Worm (Caenorhabditis elegans) whole organism, midembryonic: ENCODE data around the gene sel-1.

ENCODE experiments used
- T22C8.4 ChIP-seq: fragments of 200-800 bp; sonication (Bioruptor generic); IDR thresholded peaks from 2 replicates; pipeline ENCODE4 v1.3.6; 2022; ENCODE audit warnings: missing genetic modification characterization, missing compliant biosample characterization
- cog-1 ChIP-seq: sonication (generic microtip); optimal IDR thresholded peaks from 2 replicates; lab custom pipeline; 2016; ENCODE audit warnings: missing genetic modification characterization, missing compliant biosample characterization
- flt-1 ChIP-seq: fragments of 200-800 bp; sonication (Bioruptor generic); IDR thresholded peaks from 2 replicates; pipeline ENCODE4 v1.3.6; 2022; ENCODE audit warnings: missing genetic modification characterization, missing compliant biosample characterization
- klf-2 ChIP-seq: fragments of 200-800 bp; sonication (Bioruptor generic); conservative IDR thresholded peaks from 2 replicates; pipeline ENCODE4 v1.3.6; 2022; ENCODE audit warnings: missing genetic modification reagents, missing genetic modification characterization, missing compliant biosample characterization
- med-1 ChIP-seq: sonication (generic microtip); optimal IDR thresholded peaks from 2 replicates; lab custom pipeline; 2017; ENCODE audit warnings: missing genetic modification characterization, mild to moderate bottlenecking, missing compliant biosample characterization, antibody characterized with exemption, missing genetic modification reagents; ENCODE audit not compliant: insufficient read depth
- ref-1 ChIP-seq: fragments of 200-800 bp; sonication (Bioruptor generic); conservative IDR thresholded peaks from 2 replicates; pipeline ENCODE4 v1.3.6; 2022; ENCODE audit warnings: missing genetic modification reagents, missing genetic modification characterization, missing compliant biosample characterization
- tab-1 ChIP-seq: fragments of 200-800 bp; sonication (Bioruptor generic); IDR thresholded peaks from 2 replicates; pipeline ENCODE4 v1.3.6; 2022; ENCODE audit warnings: missing genetic modification characterization, missing compliant biosample characterization
- ztf-23 ChIP-seq: fragments of 200-800 bp; sonication (Bioruptor generic); IDR thresholded peaks from 2 replicates; pipeline ENCODE4 v1.3.6; 2022; ENCODE audit warnings: missing genetic modification reagents, missing genetic modification characterization, missing compliant biosample characterization
- ztf-29 ChIP-seq: fragments of 200-800 bp; sonication (Bioruptor generic); IDR thresholded peaks from 2 replicates; pipeline ENCODE4 v1.3.6; 2022; ENCODE audit warnings: missing genetic modification reagents, missing genetic modification characterization, missing compliant biosample characterization

The sel-1 gene

ce11 chrV:12596795-12597194, 36.3 kb downstream of the sel-1 start:
- TF ChIP-seq tab-1 (GFP tag; lab: Robert Waterston, UW) (peak; percentile 80; the same call in 1 of the 2 replicates), ref-1 (GFP tag; lab: Robert Waterston, UW) (peak; percentile 48; the same call in 1 of the 2 replicates), flt-1 (GFP tag; lab: Robert Waterston, UW) (peak; percentile 87), ztf-23 (GFP tag; lab: Robert Waterston, UW) (peak; percentile 78), ztf-29 (GFP tag; lab: Robert Waterston, UW) (peak; percentile 82), med-1 (GFP tag; lab: Kevin White, UChicago) (peak; percentile 15), cog-1 (tag; lab: Kevin White, UChicago) (peak; percentile 58), T22C8.4 (GFP tag; lab: Robert Waterston, UW) (peak; percentile 69; the same call in 1 of the 2 replicates), klf-2 (GFP tag; lab: Robert Waterston, UW) (0 out of 2 replicates have a peak, but pooled peaks have one; percentile 49)

DNA sequence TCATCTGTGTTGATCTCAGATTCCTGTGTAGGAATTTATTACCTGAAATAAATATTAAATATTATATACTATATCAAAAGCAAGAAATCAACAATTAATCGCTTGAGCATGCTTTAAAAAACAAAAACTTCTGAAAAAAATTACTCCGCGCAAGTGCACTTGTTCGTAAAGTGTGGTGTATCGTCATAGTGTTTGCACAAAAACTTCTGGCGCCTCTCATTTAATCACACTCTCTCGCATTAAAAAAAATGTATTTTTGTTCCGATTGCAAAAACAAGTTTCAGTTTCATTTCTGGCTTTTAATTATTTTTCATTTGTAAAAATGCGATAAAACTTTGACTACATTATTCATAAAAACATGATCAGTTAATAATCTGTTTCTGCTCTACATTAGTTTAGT, 38.6 kb downstream of the sel-1 start, which contains the start of the genes C14C10.10 and ril-2:
TSS of gene C14C10.10 (minus strand) at position 19 of the 400 bp plus-strand sequence.
TSS of gene ril-2 (minus strand) at position 48 of the 400 bp plus-strand sequence.
- no peak for TF ChIP-seq cog-1 (tag; lab: Kevin White, UChicago)
- TF ChIP-seq med-1 (GFP tag; lab: Kevin White, UChicago) = no peak
- TF ChIP-seq T22C8.4 (GFP tag; lab: Robert Waterston, UW) = no peak
- TF ChIP-seq ztf-23 (GFP tag; lab: Robert Waterston, UW) = no peak
- TF ChIP-seq flt-1 (GFP tag; lab: Robert Waterston, UW) = no peak
- TF ChIP-seq ref-1 (GFP tag; lab: Robert Waterston, UW) = no peak
- no peak for TF ChIP-seq ztf-29 (GFP tag; lab: Robert Waterston, UW)
- TF ChIP-seq tab-1 (GFP tag; lab: Robert Waterston, UW) = no peak
- no peak for TF ChIP-seq klf-2 (GFP tag; lab: Robert Waterston, UW)

ce11 chrV:12599510-12600242, 39.1 kb downstream of the sel-1 start, which contains the start of gene C14C10.5:
C14C10.5 (plus strand) TSS chrV:12600192.
- TF ChIP-seq flt-1 (GFP tag; lab: Robert Waterston, UW) (no peak), med-1 (GFP tag; lab: Kevin White, UChicago) (no peak), klf-2 (GFP tag; lab: Robert Waterston, UW) (no peak), cog-1 (tag; lab: Kevin White, UChicago) (no peak), ref-1 (GFP tag; lab: Robert Waterston, UW) (no peak), ztf-29 (GFP tag; lab: Robert Waterston, UW) (no peak)

- TF ChIP-seq flt-1 (GFP tag; lab: Robert Waterston, UW) = no peak
- TF ChIP-seq ztf-29 (GFP tag; lab: Robert Waterston, UW) = no peak
Observed at ce11 chrV:12601835-12602234, 41.3 kb downstream of the sel-1 start.

DNA sequence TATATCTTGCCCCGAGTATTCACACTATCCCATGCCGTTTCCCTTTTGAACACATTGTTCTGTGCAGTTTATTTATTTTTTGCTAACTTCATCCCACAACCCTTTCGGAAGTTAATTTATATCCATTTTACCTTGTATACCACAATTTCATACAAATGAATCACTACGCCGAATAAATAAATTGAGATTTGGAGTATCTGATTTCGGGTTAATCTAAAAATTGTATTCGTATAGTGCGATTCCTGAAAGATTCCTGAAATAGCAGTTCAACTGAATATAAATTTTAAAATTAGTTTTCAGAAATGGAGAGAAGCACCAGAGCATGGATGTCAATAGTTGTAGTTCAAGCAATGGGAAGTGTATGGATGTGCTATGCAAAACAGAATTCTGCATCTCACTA, 46.6 kb downstream of the sel-1 start, which contains the start of gene erg-28:
TSS of gene erg-28 (plus strand) at position 301 of the 400 bp plus-strand sequence.
- TF ChIP-seq flt-1 (GFP tag; lab: Robert Waterston, UW) = no peak
- no peak for TF ChIP-seq klf-2 (GFP tag; lab: Robert Waterston, UW)
- TF ChIP-seq T22C8.4 (GFP tag; lab: Robert Waterston, UW) = no peak
- no peak for TF ChIP-seq ztf-29 (GFP tag; lab: Robert Waterston, UW)
- no peak for TF ChIP-seq tab-1 (GFP tag; lab: Robert Waterston, UW)
- TF ChIP-seq med-1 (GFP tag; lab: Kevin White, UChicago) = no peak
- no peak for TF ChIP-seq ztf-23 (GFP tag; lab: Robert Waterston, UW)
- no peak for TF ChIP-seq cog-1 (tag; lab: Kevin White, UChicago)
- TF ChIP-seq ref-1 (GFP tag; lab: Robert Waterston, UW) = no peak

DNA sequence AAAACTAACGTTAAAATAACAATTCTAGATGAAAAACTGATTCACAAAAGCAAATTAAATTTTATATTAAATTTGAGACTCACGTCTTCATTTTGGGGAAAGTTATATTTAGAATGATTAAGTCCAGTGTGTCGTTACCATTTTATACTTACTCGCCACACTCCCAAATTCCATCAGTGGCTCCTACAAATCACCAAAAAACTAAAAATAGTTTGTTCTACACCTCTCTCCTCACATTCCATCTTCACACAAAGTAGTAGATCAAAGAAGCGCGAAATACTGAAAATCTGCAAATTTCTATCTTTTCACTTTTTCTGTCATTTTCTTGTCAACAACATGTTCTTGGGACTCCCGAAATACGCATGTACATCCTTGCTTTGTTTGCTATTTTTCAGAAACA, 48.3 kb downstream of the sel-1 start, which contains the start of gene ZC116.5:
TSS of gene ZC116.5 (minus strand) at position 101 of the 400 bp plus-strand sequence.
- TF ChIP-seq med-1 (GFP tag; lab: Kevin White, UChicago) (no peak), flt-1 (GFP tag; lab: Robert Waterston, UW) (no peak), klf-2 (GFP tag; lab: Robert Waterston, UW) (no peak), ref-1 (GFP tag; lab: Robert Waterston, UW) (no peak), ztf-23 (GFP tag; lab: Robert Waterston, UW) (no peak), ztf-29 (GFP tag; lab: Robert Waterston, UW) (no peak), tab-1 (GFP tag; lab: Robert Waterston, UW) (no peak), T22C8.4 (GFP tag; lab: Robert Waterston, UW) (no peak), cog-1 (tag; lab: Kevin White, UChicago) (no peak)

DNA sequence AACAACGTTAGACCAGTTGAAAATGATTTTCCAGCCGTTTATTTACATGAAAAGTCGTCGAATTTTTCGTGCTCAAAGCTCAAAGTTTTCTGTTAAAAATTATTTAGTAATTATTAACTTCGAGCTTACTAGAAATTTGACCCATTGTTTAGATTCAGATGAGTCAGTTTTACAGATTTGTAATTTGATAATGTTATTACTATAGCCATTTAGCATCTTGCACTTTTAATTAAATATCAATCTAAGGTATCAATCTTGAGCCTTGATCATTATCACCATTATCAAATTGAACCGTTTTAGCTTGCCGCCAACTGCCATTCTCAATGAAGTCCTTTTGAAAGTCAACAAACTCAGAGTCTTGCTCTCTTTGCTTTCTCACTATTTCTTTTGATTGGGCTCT, 49.0 kb downstream of the sel-1 start, which contains the start of gene ZC116.1:
TSS of gene ZC116.1 (plus strand) at position 301 of the 400 bp plus-strand sequence.
- TF ChIP-seq med-1 (GFP tag; lab: Kevin White, UChicago) = no peak
- TF ChIP-seq flt-1 (GFP tag; lab: Robert Waterston, UW) = no peak
- no peak for TF ChIP-seq ztf-23 (GFP tag; lab: Robert Waterston, UW)
- TF ChIP-seq cog-1 (tag; lab: Kevin White, UChicago) = no peak
- TF ChIP-seq ztf-29 (GFP tag; lab: Robert Waterston, UW) = no peak
- TF ChIP-seq klf-2 (GFP tag; lab: Robert Waterston, UW) = no peak
- no peak for TF ChIP-seq ref-1 (GFP tag; lab: Robert Waterston, UW)
- no peak for TF ChIP-seq tab-1 (GFP tag; lab: Robert Waterston, UW)
- TF ChIP-seq T22C8.4 (GFP tag; lab: Robert Waterston, UW) = no peak

DNA sequence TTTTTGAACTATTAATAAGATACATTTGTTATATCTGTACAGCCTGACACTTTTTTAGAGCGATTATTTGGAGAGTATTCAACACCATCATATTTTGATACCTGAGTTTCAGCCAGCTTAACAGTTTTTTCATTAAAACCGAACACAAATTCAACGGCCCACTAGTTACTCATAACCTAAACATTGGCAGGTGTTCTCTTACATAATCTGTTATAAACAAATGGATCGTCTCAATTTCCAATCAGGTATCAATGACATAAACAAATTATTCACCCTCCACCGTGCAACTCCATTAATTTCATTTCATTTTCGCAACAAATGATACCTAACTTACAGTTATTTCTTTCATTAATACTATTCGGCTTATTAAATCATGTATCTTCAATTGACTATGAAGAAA, 50.5 kb downstream of the sel-1 start, which contains the start of gene cubn-1:
TSS of gene cubn-1 (plus strand) at position 301 of the 400 bp plus-strand sequence.
- TF ChIP-seq med-1 (GFP tag; lab: Kevin White, UChicago) (no peak), T22C8.4 (GFP tag; lab: Robert Waterston, UW) (no peak), ztf-29 (GFP tag; lab: Robert Waterston, UW) (no peak), klf-2 (GFP tag; lab: Robert Waterston, UW) (no peak), ztf-23 (GFP tag; lab: Robert Waterston, UW) (no peak), tab-1 (GFP tag; lab: Robert Waterston, UW) (no peak), cog-1 (tag; lab: Kevin White, UChicago) (no peak), ref-1 (GFP tag; lab: Robert Waterston, UW) (no peak), flt-1 (GFP tag; lab: Robert Waterston, UW) (no peak)
